Worm (Caenorhabditis elegans) whole organism, L4 larva: ENCODE measurements around the gene dpff-1.

Experiments used
- F49E8.2 ChIP-seq: sonication (generic microtip); optimal IDR thresholded peaks from 2 replicates; lab custom pipeline; 2016; ENCODE audit warnings: missing compliant biosample characterization, mild to moderate bottlenecking, missing genetic modification characterization, borderline replicate concordance
- T20F7.1 ChIP-seq: fragments of 200-800 bp; sonication (Bioruptor generic); optimal IDR thresholded peaks from 2 replicates; lab custom pipeline; 2018; ENCODE audit warnings: mild to moderate bottlenecking, missing genetic modification characterization, missing compliant biosample characterization
- T26A8.4 ChIP-seq: fragments of 200-800 bp; sonication (Bioruptor generic); IDR thresholded peaks from 2 replicates; pipeline ENCODE4 v1.3.6; 2022; ENCODE audit warnings: missing genetic modification characterization, missing compliant biosample characterization
- Y5F2A.4 ChIP-seq: fragments of 200-800 bp; sonication (Bioruptor generic); optimal IDR thresholded peaks from 2 replicates; lab custom pipeline; 2018; ENCODE audit warnings: mild to moderate bottlenecking, missing genetic modification characterization, missing compliant biosample characterization
- aly-2 ChIP-seq: sonication (generic microtip); optimal IDR thresholded peaks from 2 replicates; lab custom pipeline; 2018; ENCODE audit warnings: missing biosample characterization, missing genetic modification characterization
- ama-1 ChIP-seq: fragments of 150-350 bp; optimal IDR thresholded peaks from 2 replicates; lab custom pipeline; 2014; ENCODE audit warnings: inconsistent platforms, mixed read lengths
- ceh-20 ChIP-seq: fragments of 200-800 bp; sonication (Bioruptor generic); IDR thresholded peaks from 2 replicates; pipeline ENCODE4 v1.3.6; 2022; ENCODE audit warnings: missing genetic modification reagents, missing genetic modification characterization, missing compliant biosample characterization
- ceh-44 ChIP-seq: fragments of 200-800 bp; sonication (Bioruptor generic); IDR thresholded peaks from 2 replicates; pipeline ENCODE4 v1.3.6; 2022; ENCODE audit warnings: missing genetic modification reagents, missing genetic modification characterization, missing compliant biosample characterization
- ces-1 ChIP-seq: fragments of 150-350 bp; sonication (generic microtip); optimal IDR thresholded peaks from 4 replicates; lab custom pipeline; 2014; ENCODE audit warnings: missing biosample characterization, missing genetic modification reagents, missing genetic modification characterization
- ctbp-1 ChIP-seq: fragments of 200-800 bp; sonication (Bioruptor generic); IDR thresholded peaks from 2 replicates; pipeline ENCODE4 v1.3.6; 2022; ENCODE audit warnings: missing genetic modification reagents, missing genetic modification characterization, missing compliant biosample characterization
- daf-16 ChIP-seq, 3 experiments: sonication (generic microtip); optimal IDR thresholded peaks; 2 replicates each; lab custom pipeline; 2016 to 2017; ENCODE audit warnings: missing genetic modification characterization in 3 of 3, missing genetic modification reagents in 3 of 3, mild to moderate bottlenecking in 2 of 3, missing compliant biosample characterization in 2 of 3, missing biosample characterization in 1 of 3, moderate library complexity in 1 of 3
- dmd-9 ChIP-seq: fragments of 200-800 bp; sonication (Bioruptor generic); IDR thresholded peaks from 2 replicates; pipeline ENCODE4 v1.3.6; 2022; ENCODE audit warnings: missing genetic modification reagents, missing genetic modification characterization, missing compliant biosample characterization
- dpl-1 ChIP-seq: fragments of 150-350 bp; optimal IDR thresholded peaks from 2 replicates; lab custom pipeline; 2014; ENCODE audit warnings: missing biosample characterization, missing genetic modification reagents, missing genetic modification characterization
- duxl-1 ChIP-seq: sonication (generic microtip); optimal IDR thresholded peaks from 2 replicates; lab custom pipeline; 2016; ENCODE audit warnings: mild to moderate bottlenecking, missing genetic modification characterization, moderate library complexity, missing compliant biosample characterization; ENCODE audit not compliant: poor library complexity
- dve-1 ChIP-seq: sonication (generic microtip); optimal IDR thresholded peaks from 2 replicates; lab custom pipeline; 2017; ENCODE audit warnings: antibody characterized with exemption, mild to moderate bottlenecking, missing genetic modification characterization, missing compliant biosample characterization; ENCODE audit not compliant: insufficient read depth
- egl-43 ChIP-seq: fragments of 200-800 bp; sonication (Bioruptor generic); IDR thresholded peaks from 2 replicates; pipeline ENCODE4 v1.3.6; 2022; ENCODE audit warnings: missing genetic modification reagents, missing genetic modification characterization, missing compliant biosample characterization
- fkh-10 ChIP-seq: fragments of 150-350 bp; optimal IDR thresholded peaks from 2 replicates; lab custom pipeline; 2014; ENCODE audit warnings: missing biosample characterization, missing genetic modification reagents, missing genetic modification characterization
- fos-1 ChIP-seq: fragments of 150-350 bp; optimal IDR thresholded peaks from 2 replicates; lab custom pipeline; 2014; ENCODE audit warnings: missing biosample characterization, missing genetic modification characterization
- gei-8 ChIP-seq: fragments of 200-800 bp; sonication (Bioruptor generic); optimal IDR thresholded peaks from 2 replicates; lab custom pipeline; 2018; ENCODE audit warnings: mild to moderate bottlenecking, missing genetic modification characterization, missing compliant biosample characterization
- hif-1 ChIP-seq, 2 experiments: sonication (generic microtip); optimal IDR thresholded peaks; 2 replicates each; lab custom pipeline; 2016 to 2017; ENCODE audit warnings: missing compliant biosample characterization in 2 of 2, missing genetic modification characterization in 2 of 2, missing genetic modification reagents in 2 of 2, missing genotype in 2 of 2, mild to moderate bottlenecking in 1 of 2
- hlh-11 ChIP-seq: fragments of 200-800 bp; sonication (Bioruptor generic); optimal IDR thresholded peaks from 2 replicates; lab custom pipeline; 2018; ENCODE audit warnings: mild to moderate bottlenecking, missing genetic modification characterization, missing compliant biosample characterization
- lin-1 ChIP-seq: fragments of 200-800 bp; sonication (Bioruptor generic); IDR thresholded peaks from 2 replicates; pipeline ENCODE4 v1.3.6; 2022; ENCODE audit warnings: missing genetic modification reagents, missing genetic modification characterization, missing compliant biosample characterization
- lin-13 ChIP-seq: fragments of 150-350 bp; optimal IDR thresholded peaks from 2 replicates; lab custom pipeline; 2014; ENCODE audit warnings: missing biosample characterization, missing genetic modification reagents, missing genetic modification characterization
- lin-15B ChIP-seq: fragments of 150-350 bp; sonication (generic microtip); optimal IDR thresholded peaks from 3 replicates; lab custom pipeline; 2014; ENCODE audit warnings: missing biosample characterization, missing genetic modification characterization
- lin-39 ChIP-seq: fragments of 150-350 bp; optimal IDR thresholded peaks from 2 replicates; lab custom pipeline; 2014; ENCODE audit warnings: missing biosample characterization, missing genetic modification reagents, missing genetic modification characterization
- madf-9 ChIP-seq: fragments of 200-800 bp; sonication (Bioruptor generic); conservative IDR thresholded peaks from 2 replicates; pipeline ENCODE4 v1.3.6; 2022; ENCODE audit warnings: missing genetic modification reagents, missing genetic modification characterization, missing compliant biosample characterization
- mdl-1 ChIP-seq, 2 experiments: fragments of 150-350 bp in 1 of 2; sonication (generic microtip) in 1 of 2; optimal IDR thresholded peaks; 2 replicates each; lab custom pipeline; 2014 to 2017; ENCODE audit warnings: missing biosample characterization in 2 of 2, missing genetic modification characterization in 2 of 2
- mep-1 ChIP-seq: fragments of 150-350 bp; sonication (generic microtip); optimal IDR thresholded peaks from 3 replicates; lab custom pipeline; 2014; ENCODE audit warnings: missing biosample characterization, missing genetic modification characterization
- mes-2 ChIP-seq: sonication (generic microtip); optimal IDR thresholded peaks from 2 replicates; lab custom pipeline; 2016; ENCODE audit warnings: missing genotype, mild to moderate bottlenecking, missing genetic modification characterization, missing compliant biosample characterization; ENCODE audit not compliant: poor library complexity, severe bottlenecking
- mxl-3 ChIP-seq: fragments of 200-800 bp; sonication (Bioruptor generic); optimal IDR thresholded peaks from 2 replicates; lab custom pipeline; 2018; ENCODE audit warnings: mild to moderate bottlenecking, missing genetic modification characterization, missing compliant biosample characterization
- nhr-10 ChIP-seq: fragments of 150-350 bp; optimal IDR thresholded peaks from 2 replicates; lab custom pipeline; 2014; ENCODE audit warnings: missing biosample characterization, missing genetic modification characterization
- nhr-102 ChIP-seq: sonication (generic microtip); optimal IDR thresholded peaks from 2 replicates; lab custom pipeline; 2016; ENCODE audit warnings: mild to moderate bottlenecking, missing genetic modification characterization, moderate library complexity, missing compliant biosample characterization
- nhr-11 ChIP-seq: fragments of 150-350 bp; optimal IDR thresholded peaks from 2 replicates; lab custom pipeline; 2014; ENCODE audit warnings: missing biosample characterization, missing genetic modification characterization
- nhr-237 ChIP-seq: sonication (generic microtip); optimal IDR thresholded peaks from 2 replicates; lab custom pipeline; 2017; ENCODE audit warnings: missing biosample characterization, missing genetic modification characterization
- nhr-28 ChIP-seq: fragments of 150-350 bp; optimal IDR thresholded peaks from 2 replicates; lab custom pipeline; 2014; ENCODE audit warnings: missing biosample characterization, missing genetic modification characterization
- nhr-41 ChIP-seq: fragments of 200-800 bp; sonication (Bioruptor generic); IDR thresholded peaks from 2 replicates; pipeline ENCODE4 v1.3.6; 2022; ENCODE audit warnings: missing genetic modification reagents, missing genetic modification characterization, missing compliant biosample characterization
- nhr-48 ChIP-seq: sonication (generic microtip); optimal IDR thresholded peaks from 2 replicates; lab custom pipeline; 2016; ENCODE audit warnings: mild to moderate bottlenecking, missing genetic modification characterization, missing compliant biosample characterization
- php-3 ChIP-seq: fragments of 200-800 bp; sonication (Bioruptor generic); IDR thresholded peaks from 2 replicates; pipeline ENCODE4 v1.3.6; 2022; ENCODE audit warnings: missing genetic modification reagents, missing genetic modification characterization, missing compliant biosample characterization
- pqm-1 ChIP-seq: sonication (generic microtip); optimal IDR thresholded peaks from 2 replicates; lab custom pipeline; 2017; ENCODE audit warnings: missing biosample characterization, missing genetic modification characterization
- rbr-2 ChIP-seq: sonication (generic microtip); optimal IDR thresholded peaks from 2 replicates; lab custom pipeline; 2016; ENCODE audit warnings: missing genotype, missing genetic modification characterization, missing compliant biosample characterization
- snpc-4 ChIP-seq: fragments of 150-350 bp; optimal IDR thresholded peaks from 2 replicates; lab custom pipeline; 2014; ENCODE audit warnings: missing biosample characterization, missing genetic modification characterization
- tag-97 ChIP-seq: fragments of 200-800 bp; sonication (Bioruptor generic); IDR thresholded peaks from 2 replicates; pipeline ENCODE4 v1.3.6; 2022; ENCODE audit warnings: missing genetic modification characterization, missing compliant biosample characterization
- tra-1 ChIP-seq: fragments of 200-800 bp; sonication (Bioruptor generic); IDR thresholded peaks from 2 replicates; pipeline ENCODE4 v1.3.6; 2022; ENCODE audit warnings: missing genetic modification reagents, missing genetic modification characterization, missing compliant biosample characterization
- unc-62 ChIP-seq, 3 experiments: fragments of 150-350 bp in 1 of 3; sonication (generic microtip); optimal IDR thresholded peaks in 2 of 3; peaks in 1 of 3; 1 replicate in 1 of 3; 2 replicates in 2 of 3; lab custom pipeline; 2014 to 2017; ENCODE audit warnings: missing biosample characterization in 3 of 3, missing genetic modification characterization in 3 of 3, missing genetic modification reagents in 3 of 3, missing genotype in 1 of 3
- zfp-2 ChIP-seq: sonication (generic microtip); optimal IDR thresholded peaks from 2 replicates; lab custom pipeline; 2016; ENCODE audit warnings: mild to moderate bottlenecking, missing genetic modification characterization, missing compliant biosample characterization
- zip-2 ChIP-seq: fragments of 150-350 bp; optimal IDR thresholded peaks from 2 replicates; lab custom pipeline; 2014; ENCODE audit warnings: missing biosample characterization, missing genetic modification characterization
- ztf-11 ChIP-seq: fragments of 150-350 bp; optimal IDR thresholded peaks from 2 replicates; lab custom pipeline; 2014; ENCODE audit warnings: missing biosample characterization, missing genetic modification characterization

The dpff-1 gene

ce11 chrIII:5919799-5920387 lies 13.7 kb upstream of the dpff-1 start, which contains the start of the genes tdo-2 and C28H8.2 (continued):
- TF ChIP-seq T26A8.4 (GFP tag; lab: Robert Waterston, UW) (peak; percentile 9; the same call in 1 of the 2 replicates), ceh-20 (GFP tag; lab: Robert Waterston, UW) (peak; percentile 81), ama-1 (lab: Kevin White, UChicago) (peak; percentile 56), snpc-4 (tag; lab: Kevin White, UChicago) (no peak), mep-1 (tag; lab: Kevin White, UChicago) (peak; percentile 29), php-3 (GFP tag; lab: Robert Waterston, UW) (no peak), nhr-28 (peak; percentile 85), nhr-48 (tag; lab: Kevin White, UChicago) (peak; percentile 85), dpl-1 (peak; percentile 6), nhr-237 (tag; lab: Kevin White, UChicago) (no peak), unc-62 (GFP tag; optimal IDR thresholded peaks at IDR 0.05 in 1 of 2; lab: Kevin White, UChicago) (peak in 1 of 2 experiments; percentile 99), unc-62 (tag; optimal IDR thresholded peaks at IDR 0.05; lab: Kevin White, UChicago) (no peak), hif-1 (tag; optimal IDR thresholded peaks at IDR 0.05; lab: Kevin White, UChicago) (no peak), mdl-1 (tag; optimal IDR thresholded peaks at IDR 0.05; lab: Kevin White, UChicago) (peak; percentile 38 to 85), mxl-3 (GFP tag; lab: Kevin White, UChicago) (peak; percentile 86), rbr-2 (tag; lab: Kevin White, UChicago) (no peak)

DNA sequence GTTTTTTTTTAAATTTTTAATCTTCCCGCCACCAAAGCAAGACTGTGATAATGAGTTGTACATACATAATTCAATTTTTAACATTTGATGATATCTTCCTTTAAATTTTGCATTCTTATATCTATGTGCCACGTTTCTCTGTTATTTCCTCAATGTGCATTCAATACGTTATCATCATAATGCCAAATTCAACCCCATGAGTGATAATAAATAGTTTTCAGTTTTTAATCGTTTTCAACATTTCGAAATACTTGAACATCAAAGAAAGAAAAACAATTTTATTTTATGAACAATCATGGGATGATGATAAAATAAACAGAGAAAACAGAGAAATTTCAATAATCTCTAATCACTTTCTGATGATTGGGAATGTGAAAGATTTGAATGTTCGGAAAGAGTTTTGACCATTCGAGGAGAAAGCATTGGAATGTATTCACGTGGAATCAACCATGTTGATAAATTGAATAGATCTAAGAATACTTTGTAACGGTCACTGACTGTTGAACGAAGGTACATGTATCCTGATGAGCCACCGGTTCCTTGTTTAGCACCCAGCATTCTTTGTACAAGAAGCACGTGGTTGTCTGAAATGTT lies 11.3 kb upstream of the dpff-1 start:
- peak; percentile 31 for TF ChIP-seq mxl-3 (GFP tag; lab: Kevin White, UChicago)
- TF ChIP-seq daf-16 (GFP tag; optimal IDR thresholded peaks at IDR 0.05; lab: Kevin White, UChicago): no peak
- TF ChIP-seq daf-16 (tag; optimal IDR thresholded peaks at IDR 0.05; lab: Kevin White, UChicago): peak; percentile 96
- no peak for TF ChIP-seq lin-39 (tag; lab: Kevin White, UChicago)
- no peak for TF ChIP-seq ceh-44 (GFP tag; lab: Robert Waterston, UW)
- TF ChIP-seq gei-8 (GFP tag; lab: Kevin White, UChicago): no peak
- peak; percentile 62 for TF ChIP-seq zip-2 (tag; lab: Kevin White, UChicago)
- TF ChIP-seq lin-15B (tag; lab: Kevin White, UChicago): no peak
- peak; percentile 88 for TF ChIP-seq pqm-1 (tag; lab: Kevin White, UChicago)
- no peak for TF ChIP-seq tag-97 (GFP tag; lab: Robert Waterston, UW)
- TF ChIP-seq F49E8.2 (tag; lab: Kevin White, UChicago): no peak
- TF ChIP-seq nhr-102: peak; percentile 62
- TF ChIP-seq ces-1 (GFP tag; lab: Kevin White, UChicago): no peak
- TF ChIP-seq dmd-9 (GFP tag; lab: Robert Waterston, UW): no peak
- TF ChIP-seq egl-43 (GFP tag; lab: Robert Waterston, UW): no peak
- TF ChIP-seq Y5F2A.4 (GFP tag; lab: Kevin White, UChicago): no peak
- peak; percentile 24 for TF ChIP-seq duxl-1
- TF ChIP-seq mes-2 (tag; lab: Kevin White, UChicago): peak; percentile 22
- TF ChIP-seq fkh-10 (GFP tag; lab: Kevin White, UChicago): no peak
- no peak for TF ChIP-seq madf-9 (GFP tag; lab: Robert Waterston, UW)
- TF ChIP-seq ztf-11 (tag; lab: Kevin White, UChicago): no peak
- TF ChIP-seq hlh-11: peak; percentile 58
- no peak for TF ChIP-seq tra-1 (GFP tag; lab: Robert Waterston, UW)
- TF ChIP-seq ceh-20 (GFP tag; lab: Robert Waterston, UW): peak; percentile 33; the same call in 1 of the 2 replicates
- TF ChIP-seq php-3 (GFP tag; lab: Robert Waterston, UW): peak; percentile 78
- TF ChIP-seq nhr-41: no peak
- peak; percentile 11 for TF ChIP-seq nhr-10 (tag; lab: Kevin White, UChicago)
- peak; percentile 38 for TF ChIP-seq T20F7.1 (GFP tag; lab: Kevin White, UChicago)
- TF ChIP-seq lin-13: peak; percentile 58
- TF ChIP-seq zfp-2 (tag; lab: Kevin White, UChicago): no peak
- TF ChIP-seq nhr-48 (tag; lab: Kevin White, UChicago): no peak
- TF ChIP-seq aly-2 (tag; lab: Kevin White, UChicago): no peak
- peak; percentile 97 for TF ChIP-seq dve-1 (tag; lab: Kevin White, UChicago)
- TF ChIP-seq fos-1 (tag; lab: Kevin White, UChicago): no peak
- TF ChIP-seq lin-1 (GFP tag; lab: Robert Waterston, UW): no peak
- no peak for TF ChIP-seq nhr-11 (tag; lab: Kevin White, UChicago)
- no peak for TF ChIP-seq ctbp-1 (GFP tag; lab: Robert Waterston, UW)
